Fruit fly (Drosophila melanogaster) whole organism, pupa: Measurements from ENCODE around the gene nonC.

Experiments used
- CG12605 ChIP-seq: fragments of 200-800 bp; sonication (Bioruptor generic); IDR thresholded peaks from 2 replicates; pipeline ENCODE4 v1.3.6; 2022; ENCODE audit warnings: missing biosample characterization, missing genetic modification characterization
- CG14655 ChIP-seq: fragments of 200-800 bp; sonication (Bioruptor generic); optimal IDR thresholded peaks from 3 replicates; lab custom pipeline; 2017; ENCODE audit warnings: mild to moderate bottlenecking, missing biosample characterization, missing genetic modification reagents, missing genetic modification characterization
- CG17806 ChIP-seq: fragments of 200-800 bp; sonication (Bioruptor generic); optimal IDR thresholded peaks from 2 replicates; lab custom pipeline; 2018; ENCODE audit warnings: missing biosample characterization, mild to moderate bottlenecking, missing genetic modification characterization, moderate library complexity
- CG8301 ChIP-seq: fragments of 200-800 bp; sonication (Bioruptor generic); optimal IDR thresholded peaks from 2 replicates; lab custom pipeline; 2018; ENCODE audit warnings: missing biosample characterization, mild to moderate bottlenecking, missing genetic modification characterization
- rn ChIP-seq: fragments of 200-800 bp; sonication (Bioruptor generic); IDR thresholded peaks from 2 replicates; pipeline ENCODE4 v1.3.6; 2022; ENCODE audit warnings: missing biosample characterization, missing genetic modification characterization

dm6 chrX:6866764-6867163 lies 42.5 kb downstream of the nonC start:
- TF ChIP-seq rn (no peak), CG17806 (tag; lab: Kevin White, UChicago) (no peak), CG12605 (GFP tag; lab: Robert Waterston, UW) (no peak), CG14655 (GFP tag; lab: Kevin White, UChicago) (no peak), CG8301 (tag; lab: Kevin White, UChicago) (no peak)
